Fruit fly (Drosophila melanogaster) whole organism, pupa: ENCODE results near the gene CG16704.

Experiments used
- CG10348 ChIP-seq: fragments of 200-800 bp; sonication (Bioruptor generic); IDR thresholded peaks from 2 replicates; pipeline ENCODE4 v1.3.6; 2022; ENCODE audit warnings: missing biosample characterization, missing genetic modification characterization
- CG14655 ChIP-seq: fragments of 200-800 bp; sonication (Bioruptor generic); optimal IDR thresholded peaks from 3 replicates; lab custom pipeline; 2017; ENCODE audit warnings: mild to moderate bottlenecking, missing biosample characterization, missing genetic modification reagents, missing genetic modification characterization
- CG15710 ChIP-seq: fragments of 200-800 bp; sonication (Bioruptor generic); optimal IDR thresholded peaks from 2 replicates; lab custom pipeline; 2018; ENCODE audit warnings: missing biosample characterization, mild to moderate bottlenecking, missing genetic modification characterization, moderate library complexity
- CG17806 ChIP-seq: fragments of 200-800 bp; sonication (Bioruptor generic); optimal IDR thresholded peaks from 2 replicates; lab custom pipeline; 2018; ENCODE audit warnings: missing biosample characterization, mild to moderate bottlenecking, missing genetic modification characterization, moderate library complexity
- CG34367 ChIP-seq: fragments of 200-800 bp; sonication (Bioruptor generic); optimal IDR thresholded peaks from 2 replicates; lab custom pipeline; 2018; ENCODE audit warnings: missing biosample characterization, mild to moderate bottlenecking, missing genetic modification characterization
- CG9948 ChIP-seq: fragments of 200-800 bp; sonication (Bioruptor generic); optimal IDR thresholded peaks from 2 replicates; lab custom pipeline; 2018; ENCODE audit warnings: missing biosample characterization, mild to moderate bottlenecking, missing genetic modification characterization, moderate library complexity
- EcR ChIP-seq: fragments of 200-800 bp; sonication (Bioruptor generic); optimal IDR thresholded peaks from 3 replicates; lab custom pipeline; 2019; ENCODE audit warnings: missing biosample characterization, missing genetic modification characterization, mild to moderate bottlenecking, moderate library complexity, missing genetic modification reagents
- Ets98B ChIP-seq: fragments of 200-800 bp; sonication (Bioruptor generic); IDR thresholded peaks from 2 replicates; pipeline ENCODE4 v1.3.6; 2022; ENCODE audit warnings: missing biosample characterization, missing genetic modification characterization
- Pif1A ChIP-seq: fragments of 200-800 bp; sonication (Bioruptor generic); optimal IDR thresholded peaks from 3 replicates; lab custom pipeline; 2016; ENCODE audit warnings: missing biosample characterization, missing genetic modification characterization
- fd96Ca ChIP-seq: fragments of 200-800 bp; sonication (Bioruptor generic); IDR thresholded peaks from 3 replicates; pipeline ENCODE4 v1.3.6; 2022; ENCODE audit warnings: missing biosample characterization, missing genetic modification characterization
- gl ChIP-seq: fragments of 200-800 bp; sonication (Bioruptor generic); optimal IDR thresholded peaks from 2 replicates; lab custom pipeline; 2018; ENCODE audit warnings: missing biosample characterization, mild to moderate bottlenecking, missing genetic modification characterization
- rn ChIP-seq: fragments of 200-800 bp; sonication (Bioruptor generic); IDR thresholded peaks from 2 replicates; pipeline ENCODE4 v1.3.6; 2022; ENCODE audit warnings: missing biosample characterization, missing genetic modification characterization

dm6 chr2L:3648173-3648972 lies 44.0 kb downstream of the CG16704 start:
- TF ChIP-seq Ets98B (no peak), fd96Ca (GFP tag; lab: Robert Waterston, UW) (no peak), CG10348 (GFP tag; lab: Robert Waterston, UW) (no peak), CG15710 (tag; lab: Kevin White, UChicago) (no peak), CG17806 (tag; lab: Kevin White, UChicago) (no peak), EcR (GFP tag; lab: Kevin White, UChicago) (no peak), Pif1A (GFP tag; lab: Kevin White, UChicago) (no peak), CG14655 (GFP tag; lab: Kevin White, UChicago) (no peak), CG34367 (tag; lab: Kevin White, UChicago) (no peak), gl (tag; lab: Kevin White, UChicago) (no peak), CG9948 (tag; lab: Kevin White, UChicago) (no peak), rn (GFP tag; lab: Robert Waterston, UW) (no peak)
